Worm (Caenorhabditis elegans) whole organism, L2 larva: Measurements from ENCODE around the gene pfas-1.

ENCODE experiments used
- F13H6.1 ChIP-seq: sonication (generic microtip); optimal IDR thresholded peaks from 2 replicates; lab custom pipeline; 2016; ENCODE audit warnings: missing genetic modification characterization, missing compliant biosample characterization
- ZK546.5 ChIP-seq: sonication (generic microtip); optimal IDR thresholded peaks from 2 replicates; lab custom pipeline; 2017; ENCODE audit warnings: missing biosample characterization, missing genetic modification characterization
- ama-1 ChIP-seq: fragments of 150-350 bp; optimal IDR thresholded peaks from 2 replicates; lab custom pipeline; 2018; ENCODE audit warnings: inconsistent platforms
- ceh-16 ChIP-seq: fragments of 150-350 bp; optimal IDR thresholded peaks from 2 replicates; lab custom pipeline; 2014; ENCODE audit warnings: missing biosample characterization, missing genetic modification characterization
- nhr-11 ChIP-seq: fragments of 150-350 bp; optimal IDR thresholded peaks from 2 replicates; lab custom pipeline; 2014; ENCODE audit warnings: missing biosample characterization, missing genetic modification characterization
- nhr-6 ChIP-seq: fragments of 150-350 bp; optimal IDR thresholded peaks from 2 replicates; lab custom pipeline; 2014; ENCODE audit warnings: missing biosample characterization, missing genetic modification characterization
- nhr-77 ChIP-seq: fragments of 150-350 bp; optimal IDR thresholded peaks from 2 replicates; lab custom pipeline; 2014; ENCODE audit warnings: missing biosample characterization, missing genetic modification characterization
- unc-39 ChIP-seq: fragments of 150-350 bp; optimal IDR thresholded peaks from 2 replicates; lab custom pipeline; 2014; ENCODE audit warnings: missing biosample characterization, missing genetic modification characterization
- unc-62 ChIP-seq: fragments of 150-350 bp; optimal IDR thresholded peaks from 2 replicates; lab custom pipeline; 2014; ENCODE audit warnings: missing biosample characterization, missing genetic modification reagents, missing genetic modification characterization
- ztf-11 ChIP-seq: sonication (generic microtip); optimal IDR thresholded peaks from 2 replicates; lab custom pipeline; 2017; ENCODE audit warnings: missing biosample characterization, missing genetic modification characterization
- ztf-4 ChIP-seq: fragments of 150-350 bp; optimal IDR thresholded peaks from 2 replicates; lab custom pipeline; 2014; ENCODE audit warnings: missing biosample characterization, missing genetic modification characterization

- no peak for TF ChIP-seq ZK546.5 (tag; lab: Kevin White, UChicago)
- no peak for TF ChIP-seq ztf-4 (tag; lab: Kevin White, UChicago)
- TF ChIP-seq F13H6.1 (tag; lab: Kevin White, UChicago): no peak
- TF ChIP-seq unc-39 (tag; lab: Kevin White, UChicago): no peak
- TF ChIP-seq ztf-11 (tag; lab: Kevin White, UChicago): no peak
- TF ChIP-seq unc-62: no peak
- no peak for TF ChIP-seq ceh-16 (tag; lab: Kevin White, UChicago)
- no peak for TF ChIP-seq nhr-77
- TF ChIP-seq ama-1 (lab: Kevin White, UChicago): no peak
- TF ChIP-seq nhr-6 (tag; lab: Kevin White, UChicago): no peak
- TF ChIP-seq nhr-11 (tag; lab: Kevin White, UChicago): no peak
These were observed 4.8 kb upstream of the pfas-1 start, which contains the start of gene T23F11.6 for ce11 chrIII:4647878-4648277.
